Worm (Caenorhabditis elegans): ENCODE data around the gene mrpl-55.

ce11 chrIV:401395-401794, 42.4 kb upstream of the mrpl-55 start, which contains the start of gene gpa-4:
- TF ChIP-seq ceh-16 (tag; optimal IDR thresholded peaks at IDR 0.05) (no peak), ZK546.5 (tag; optimal IDR thresholded peaks at IDR 0.05) (no peak), unc-39 (tag; optimal IDR thresholded peaks at IDR 0.05) (no peak), nhr-11 (tag; optimal IDR thresholded peaks at IDR 0.05) (no peak), sea-2 (GFP tag; optimal IDR thresholded peaks at IDR 0.05) (no peak), skn-1 (tag; optimal IDR thresholded peaks at IDR 0.05) (no peak), jun-1 (tag; optimal IDR thresholded peaks at IDR 0.05) (no peak), ceh-82 (tag; optimal IDR thresholded peaks at IDR 0.05) (no peak), elt-3 (tag; optimal IDR thresholded peaks at IDR 0.05) (no peak), egl-27 (tag; optimal IDR thresholded peaks at IDR 0.05) (no peak), fkh-10 (GFP tag; optimal IDR thresholded peaks at IDR 0.05) (no peak), mdl-1 (tag; optimal IDR thresholded peaks at IDR 0.05) (no peak)

All from whole organism, L3 larva.